Worm (Caenorhabditis elegans): ENCODE measurements around the gene ZC116.1.

Gene ZC116.1

ce11 chrV:12584771-12585170 lies 24.9 kb upstream of the ZC116.1 start:
- TF ChIP-seq sptf-1 (tag; optimal IDR thresholded peaks at IDR 0.05) (no peak), unc-62 (GFP tag; optimal IDR thresholded peaks at IDR 0.05) (no peak), aha-1 (tag; optimal IDR thresholded peaks at IDR 0.05) (no peak), vab-15 (tag; optimal IDR thresholded peaks at IDR 0.05) (no peak), elt-3 (tag; optimal IDR thresholded peaks at IDR 0.05) (no peak), pax-3 (tag; optimal IDR thresholded peaks at IDR 0.05) (peak; percentile 5), nhr-28 (tag; optimal IDR thresholded peaks at IDR 0.05) (no peak), ceh-82 (tag; optimal IDR thresholded peaks at IDR 0.05) (no peak), isw-1 (GFP tag; IDR thresholded peaks at IDR 0.05) (no peak), lin-14 (GFP tag; optimal IDR thresholded peaks at IDR 0.05) (peak; percentile 34), ceh-8 (GFP tag; optimal IDR thresholded peaks at IDR 0.05) (no peak), unc-130 (tag; optimal IDR thresholded peaks at IDR 0.05) (no peak)

ce11 chrV:12586793-12587192 lies 22.8 kb upstream of the ZC116.1 start:
- TF ChIP-seq unc-30 (tag; optimal IDR thresholded peaks at IDR 0.05) (no peak), fkh-8 (tag; optimal IDR thresholded peaks at IDR 0.05) (peak; percentile 42), jun-1 (tag; optimal IDR thresholded peaks at IDR 0.05) (no peak), efl-1 (optimal IDR thresholded peaks at IDR 0.05) (no peak), efl-1 (GFP tag; optimal IDR thresholded peaks at IDR 0.05 in 1 of 2) (no peak), nhr-47 (tag; optimal IDR thresholded peaks at IDR 0.05) (no peak), C34B4.2 (tag; optimal IDR thresholded peaks at IDR 0.05) (no peak), nhr-12 (tag; optimal IDR thresholded peaks at IDR 0.05) (no peak), ama-1 (optimal IDR thresholded peaks at IDR 0.05) (no peak), lsy-2 (tag; optimal IDR thresholded peaks at IDR 0.05) (no peak), nhr-28 (tag; optimal IDR thresholded peaks at IDR 0.05) (no peak), swsn-7 (tag; optimal IDR thresholded peaks at IDR 0.05) (no peak), ceh-82 (tag; optimal IDR thresholded peaks at IDR 0.05) (no peak), pax-3 (tag; optimal IDR thresholded peaks at IDR 0.05) (peak; percentile 79), dsc-1 (tag; optimal IDR thresholded peaks at IDR 0.05) (peak; percentile 76), nhr-71 (tag; optimal IDR thresholded peaks at IDR 0.05) (no peak), efl-3 (GFP tag; optimal IDR thresholded peaks at IDR 0.05) (no peak)

ce11 chrV:12588030-12588429 lies 21.6 kb upstream of the ZC116.1 start, which contains the start of gene C14C10.1:
TSS of gene C14C10.1 (plus strand) at chrV:12588330.
- TF ChIP-seq nhr-12 (tag; optimal IDR thresholded peaks at IDR 0.05) (no peak), sptf-1 (tag; optimal IDR thresholded peaks at IDR 0.05) (no peak), fkh-4 (tag; optimal IDR thresholded peaks at IDR 0.05; ENCODE audit: borderline replicate concordance) (no peak), aha-1 (tag; optimal IDR thresholded peaks at IDR 0.05) (no peak), C16A3.4 (tag; optimal IDR thresholded peaks at IDR 0.05) (no peak), irx-1 (tag; optimal IDR thresholded peaks at IDR 0.05) (no peak)

- TF ChIP-seq efl-3 (GFP tag; optimal IDR thresholded peaks at IDR 0.05) (no peak), nhr-77 (tag; optimal IDR thresholded peaks at IDR 0.05) (no peak), efl-1 (optimal IDR thresholded peaks at IDR 0.05) (no peak), efl-1 (GFP tag; optimal IDR thresholded peaks at IDR 0.05 in 1 of 2) (no peak), C34B4.2 (tag; optimal IDR thresholded peaks at IDR 0.05) (no peak), alr-1 (tag; optimal IDR thresholded peaks at IDR 0.05; ENCODE audit: borderline replicate concordance) (no peak), fkh-10 (GFP tag; optimal IDR thresholded peaks at IDR 0.05) (no peak), lin-13 (GFP tag; optimal IDR thresholded peaks at IDR 0.05) (no peak), isw-1 (GFP tag; IDR thresholded peaks at IDR 0.05) (no peak), unc-130 (tag; optimal IDR thresholded peaks at IDR 0.05) (no peak), ceh-88 (GFP tag; IDR thresholded peaks at IDR 0.05) (no peak)
Measured at ce11 chrV:12590601-12591000, 19.0 kb upstream of the ZC116.1 start, which contains the start of gene ttr-43. TSS of gene ttr-43 (minus strand) at chrV:12590701.

- TF ChIP-seq xbp-1 (tag; optimal IDR thresholded peaks at IDR 0.05) (no peak), ceh-90 (tag; optimal IDR thresholded peaks at IDR 0.05) (no peak), aly-2 (tag; optimal IDR thresholded peaks at IDR 0.05) (peak; percentile 26), hlh-17 (GFP tag; optimal IDR thresholded peaks at IDR 0.05; ENCODE audit: borderline replicate concordance) (no peak)
Measured at ce11 chrV:12592379-12592778, 17.2 kb upstream of the ZC116.1 start, which contains the start of gene C14C10.2. TSS of gene C14C10.2 (minus strand) at chrV:12592479.

All from whole organism, L1 larva.